Fruit fly (Drosophila melanogaster): ENCODE results near the gene Ork1.

Ork1 gene

dm6 chrX:10891150-10891549, at the start of gene Ork1:
Gene Ork1, minus strand, starts transcription at chrX:10891250.
- TF ChIP-seq z (GFP tag; IDR thresholded peaks at IDR 0.05), result peak; percentile 88
- no peak for TF ChIP-seq CG2712 (tag; optimal IDR thresholded peaks at IDR 0.05)
- no peak for TF ChIP-seq CG10209 (GFP tag; optimal IDR thresholded peaks at IDR 0.05)

- TF ChIP-seq gro (GFP tag; optimal IDR thresholded peaks at IDR 0.05) (no peak), usp (GFP tag; optimal IDR thresholded peaks at IDR 0.05) (no peak), ro (GFP tag; IDR thresholded peaks at IDR 0.05) (0 out of 2 replicates have a peak, but pooled peaks have one; percentile 42), CG8924 (tag; optimal IDR thresholded peaks at IDR 0.05) (peak; percentile 88), E2f2 (GFP tag; IDR thresholded peaks at IDR 0.05) (peak; percentile 56; the same call in 1 of the 2 replicates), Jarid2 (GFP tag; optimal IDR thresholded peaks at IDR 0.05) (peak; percentile 8), pan (optimal IDR thresholded peaks at IDR 0.05) (no peak), pan (GFP tag; optimal IDR thresholded peaks at IDR 0.05 in 1 of 2, IDR thresholded peaks at IDR 0.05 in 1 of 2) (peak in 1 of 2 experiments; percentile 91), sr (GFP tag; IDR thresholded peaks at IDR 0.05) (peak; percentile 58; the same call in 1 of the 3 replicates), CG1602 (GFP tag; optimal IDR thresholded peaks at IDR 0.05) (peak; percentile 67), Doc3 (GFP tag; IDR thresholded peaks at IDR 0.05; ENCODE audit: partially characterized antibody) (no peak), seq (GFP tag; IDR thresholded peaks at IDR 0.05) (peak; percentile 73), CG5180 (GFP tag; optimal IDR thresholded peaks at IDR 0.05) (peak; percentile 77), slp2 (GFP tag; optimal IDR thresholded peaks at IDR 0.05) (peak; percentile 78), CG6175 (GFP tag; IDR thresholded peaks at IDR 0.05) (peak; percentile 86), CG7839 (tag; optimal IDR thresholded peaks at IDR 0.05) (peak; percentile 89), CG13123 (GFP tag; optimal IDR thresholded peaks at IDR 0.05) (peak; percentile 64), Nf-YB (GFP tag; optimal IDR thresholded peaks at IDR 0.05) (peak; percentile 55), CG16813 (GFP tag; IDR thresholded peaks at IDR 0.05; ENCODE audit: partially characterized antibody) (no peak), Max (GFP tag; optimal IDR thresholded peaks at IDR 0.05) (peak; percentile 59), CG6254 (GFP tag; optimal IDR thresholded peaks at IDR 0.05) (peak; percentile 58), CG4820 (GFP tag; optimal IDR thresholded peaks at IDR 0.05) (peak; percentile 76), CG31441 (GFP tag; IDR thresholded peaks at IDR 0.05) (peak; percentile 88), Elba2 (GFP tag; optimal IDR thresholded peaks at IDR 0.05) (no peak), CG2712 (tag; optimal IDR thresholded peaks at IDR 0.05) (peak; percentile 84), CG3281 (GFP tag; optimal IDR thresholded peaks at IDR 0.05) (peak; percentile 75), Mrtf (GFP tag; IDR thresholded peaks at IDR 0.05) (peak; percentile 76), danr (GFP tag; IDR thresholded peaks at IDR 0.05) (peak; percentile 57; the same call in 1 of the 2 replicates), nom (GFP tag; optimal IDR thresholded peaks at IDR 0.05) (peak; percentile 88), trh (GFP tag; optimal IDR thresholded peaks at IDR 0.05) (peak; percentile 37), lilli (GFP tag; optimal IDR thresholded peaks at IDR 0.05) (peak; percentile 81), CG14050 (GFP tag; IDR thresholded peaks at IDR 0.05) (peak; percentile 81), org-1 (GFP tag; optimal IDR thresholded peaks at IDR 0.05) (peak; percentile 70), CG4617 (GFP tag; optimal IDR thresholded peaks at IDR 0.05; ENCODE audit: borderline replicate concordance) (peak; percentile 30), Trl (optimal IDR thresholded peaks at IDR 0.05) (no peak), Trl (GFP tag; optimal IDR thresholded peaks at IDR 0.05) (peak; percentile 83), odd (GFP tag; optimal IDR thresholded peaks at IDR 0.05) (peak; percentile 80), slou (GFP tag; optimal IDR thresholded peaks at IDR 0.05) (no peak), E2f1 (GFP tag; IDR thresholded peaks at IDR 0.05) (peak; percentile 81), CG4404 (GFP tag; IDR thresholded peaks at IDR 0.05) (peak; percentile 55), CG13424 (tag; optimal IDR thresholded peaks at IDR 0.05) (peak; percentile 94), CG12071 (GFP tag; optimal IDR thresholded peaks at IDR 0.05) (peak; percentile 82), Dad (GFP tag; optimal IDR thresholded peaks at IDR 0.05) (peak; percentile 52), Aef1 (GFP tag; IDR thresholded peaks at IDR 0.05) (peak; percentile 86), CG2116 (GFP tag; optimal IDR thresholded peaks at IDR 0.05) (peak; percentile 36), fd3F (GFP tag; optimal IDR thresholded peaks at IDR 0.05) (peak; percentile 77), Optix (GFP tag; IDR thresholded peaks at IDR 0.05) (peak; percentile 51; the same call in 1 of the 3 replicates), hbn (GFP tag; IDR thresholded peaks at IDR 0.05; ENCODE audit: partially characterized antibody) (no peak)
Observed at dm6 chrX:10936599-10936998, 45.5 kb upstream of the Ork1 start.

Measured in whole organism, embryonic.